Fruit fly (Drosophila melanogaster) whole organism, larva: Measurements from ENCODE around the gene Dh31.
A peak's percentile ranks its signal among the peaks of the same experiment; 100 is the strongest.

ENCODE experiments used
- noc ChIP-seq: fragments of 200-800 bp; sonication (Bioruptor generic); optimal IDR thresholded peaks from 3 replicates; lab custom pipeline; 2019; ENCODE audit warnings: missing biosample characterization, mild to moderate bottlenecking, missing genetic modification characterization, moderate library complexity

The Dh31 gene

dm6 chr2L:8488735-8489134 is 17.9 kb downstream of the Dh31 start, which contains the start of gene CG13088:
CG13088 (plus strand) TSS chr2L:8488981.
- no peak for TF ChIP-seq noc (tag; lab: Kevin White, UChicago)

DNA sequence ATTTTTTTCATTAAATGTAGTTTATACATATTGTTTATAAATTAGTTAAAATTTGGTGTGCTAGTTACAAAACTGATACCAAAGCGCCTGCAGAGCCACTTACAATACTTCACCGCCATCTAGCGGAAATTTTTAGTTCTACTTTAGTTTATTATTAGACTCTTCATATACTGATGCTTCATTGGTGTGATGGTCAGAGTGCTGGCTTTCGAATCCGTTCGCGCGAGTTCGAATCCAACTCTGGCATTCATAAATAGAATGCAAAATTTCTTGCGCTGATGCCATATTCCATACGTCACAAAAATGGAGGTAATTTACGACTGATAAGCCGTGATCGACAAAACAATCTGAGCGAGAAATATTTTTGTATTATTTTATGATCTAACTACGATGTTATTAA is 21.1 kb downstream of the Dh31 start:
- TF ChIP-seq noc (tag; lab: Kevin White, UChicago): no peak

- no peak for TF ChIP-seq noc (tag; lab: Kevin White, UChicago)
Observed at dm6 chr2L:8481623-8482424, 24.8 kb downstream of the Dh31 start, which contains the start of gene CG43796. CG43796 (plus strand) TSS chr2L:8482374.

DNA sequence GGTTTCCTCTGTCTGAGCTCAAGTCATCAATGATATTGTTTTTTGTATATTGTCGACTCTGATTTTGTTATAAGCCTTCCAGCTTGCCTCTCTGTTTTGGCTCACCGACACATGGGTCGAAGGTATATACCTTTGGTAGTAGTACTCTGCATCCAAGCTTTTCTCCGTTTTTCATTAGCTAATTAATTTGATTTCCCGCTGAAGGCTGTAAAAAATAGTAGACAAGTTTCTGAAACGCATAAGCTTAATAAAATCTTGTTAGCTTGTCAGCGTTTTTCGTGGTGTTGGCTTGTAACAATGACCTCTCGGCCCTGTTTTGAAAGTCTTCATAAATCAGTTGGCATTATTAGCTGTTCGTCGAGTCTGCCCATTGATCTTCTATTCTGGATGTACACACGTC is 25.8 kb downstream of the Dh31 start:
- TF ChIP-seq noc (tag; lab: Kevin White, UChicago): peak; percentile 3

- no peak for TF ChIP-seq noc (tag; lab: Kevin White, UChicago)
Observed at dm6 chr2L:8478911-8479706, 27.5 kb downstream of the Dh31 start.

DNA sequence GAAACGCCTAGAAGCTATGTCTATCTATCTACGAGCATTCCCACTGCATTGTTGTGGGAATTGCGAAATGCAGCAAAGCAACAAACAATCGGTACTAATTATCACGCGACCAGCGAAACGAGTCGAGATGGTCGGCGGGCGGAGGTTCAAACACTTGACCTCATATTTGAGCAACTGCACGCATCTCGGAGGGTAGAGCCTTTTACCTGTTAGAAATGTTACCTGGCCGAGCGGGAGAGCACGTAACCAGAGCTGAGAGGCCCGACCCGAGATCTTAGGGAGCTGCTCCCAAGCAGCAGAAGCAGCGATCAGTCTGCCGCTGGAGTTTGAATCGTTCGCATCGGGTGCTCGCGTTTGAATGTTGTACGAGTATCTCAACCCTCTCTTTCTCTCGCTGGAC is 28.3 kb downstream of the Dh31 start:
- TF ChIP-seq noc (tag; lab: Kevin White, UChicago): no peak

dm6 chr2L:8477971-8478370 is 28.7 kb downstream of the Dh31 start:
- TF ChIP-seq noc (tag; lab: Kevin White, UChicago): no peak

DNA sequence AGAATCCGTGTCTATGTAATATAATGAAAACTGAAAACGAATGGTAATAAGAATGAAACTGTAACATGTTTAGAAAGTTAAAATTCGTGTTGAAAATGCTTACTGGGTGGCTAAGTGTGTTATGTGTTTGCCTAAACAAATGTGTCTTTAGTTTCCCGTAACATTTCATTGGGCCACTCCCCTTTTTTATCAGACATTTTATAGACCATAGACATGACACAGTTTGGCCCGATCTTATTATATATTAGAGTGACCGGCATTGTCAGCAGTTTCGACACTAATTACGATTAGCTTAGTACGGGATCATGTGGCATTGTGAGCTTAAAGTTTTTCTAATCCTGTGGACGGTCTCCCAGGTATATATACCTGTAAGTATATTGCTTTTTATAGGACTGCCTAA is 29.6 kb downstream of the Dh31 start, which contains the start of gene CheA29a:
Gene CheA29a, plus strand, starts transcription at position 301 of the 400 bp plus-strand sequence.
- no peak for TF ChIP-seq noc (tag; lab: Kevin White, UChicago)

DNA sequence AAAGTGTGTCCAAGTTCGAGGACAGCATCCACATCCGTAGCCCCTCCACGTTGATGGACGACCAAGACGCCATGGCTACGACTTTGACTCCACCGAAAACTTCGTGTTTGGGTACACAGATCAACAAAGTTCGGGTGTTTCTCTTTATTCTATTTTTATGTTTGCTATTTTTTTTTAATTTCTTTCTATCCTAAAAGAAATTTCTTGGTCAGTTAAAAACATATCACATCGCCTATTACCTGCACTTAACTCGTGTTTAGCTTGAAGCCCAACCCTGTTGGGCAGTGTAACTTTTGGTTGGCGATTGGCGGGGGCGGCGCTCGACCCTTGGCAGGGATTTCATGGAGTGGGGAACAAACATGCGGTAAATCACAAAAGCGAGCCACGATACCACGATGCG is 33.2 kb downstream of the Dh31 start:
- TF ChIP-seq noc (tag; lab: Kevin White, UChicago): no peak

dm6 chr2L:8471667-8472066 is 35.0 kb downstream of the Dh31 start:
- TF ChIP-seq noc (tag; lab: Kevin White, UChicago): no peak

DNA sequence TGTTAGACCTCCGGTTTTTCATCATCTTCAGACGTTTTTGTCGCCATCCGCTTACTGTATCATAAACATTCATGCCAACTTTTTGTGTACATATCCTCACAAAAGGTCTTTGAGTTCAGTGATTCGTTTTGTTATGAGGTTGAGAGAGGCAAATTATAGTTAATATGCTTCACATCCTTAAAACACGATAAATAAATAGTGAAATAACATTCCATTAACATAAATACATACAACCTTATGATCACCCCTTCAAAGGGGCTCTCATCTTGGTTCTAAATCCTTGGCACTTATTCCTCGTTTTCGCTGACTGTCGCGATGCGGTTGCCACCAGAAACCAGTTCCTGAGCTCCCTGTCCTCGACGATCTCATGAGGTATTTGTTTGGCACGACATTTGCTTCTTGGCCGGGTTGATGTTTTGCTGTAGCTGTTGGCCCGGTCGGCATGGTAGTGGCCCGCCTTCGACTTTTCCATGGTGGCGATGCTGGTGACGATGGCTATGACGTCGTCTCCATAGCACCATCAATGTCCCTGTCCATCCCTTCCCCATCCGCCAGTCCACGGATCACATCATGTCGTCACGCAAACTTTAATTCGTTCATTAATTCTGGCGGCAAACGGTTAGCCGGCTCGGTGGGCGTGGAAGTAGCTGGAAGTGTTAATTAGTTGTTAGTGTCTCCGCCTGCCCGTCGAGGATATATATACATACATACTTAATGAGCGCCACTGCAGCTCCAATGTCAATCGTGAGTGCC is 37.5 kb downstream of the Dh31 start:
- no peak for TF ChIP-seq noc (tag; lab: Kevin White, UChicago)

DNA sequence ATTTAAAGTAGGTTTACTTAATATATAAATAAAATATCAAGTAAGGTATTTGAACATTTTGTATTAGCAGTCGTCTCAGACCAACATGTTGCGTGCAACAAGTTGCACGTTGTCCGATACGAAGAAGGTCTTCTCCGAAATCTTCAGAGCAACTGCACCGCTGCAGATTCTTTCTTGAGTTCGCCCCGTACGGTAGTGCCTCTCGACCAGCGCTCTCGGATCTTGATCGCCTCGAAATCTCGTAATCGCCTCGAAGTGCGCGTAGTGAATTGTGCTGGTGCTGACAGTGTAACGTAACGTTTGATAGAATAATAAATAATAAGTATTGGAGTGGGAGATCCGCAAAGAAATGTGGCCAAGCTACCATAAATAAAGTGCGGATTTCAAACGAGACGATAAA is 40.0 kb downstream of the Dh31 start, which contains the start of gene dachs:
Gene dachs, plus strand, starts transcription at position 175 of the 400 bp plus-strand sequence.
- TF ChIP-seq noc (tag; lab: Kevin White, UChicago): no peak

DNA sequence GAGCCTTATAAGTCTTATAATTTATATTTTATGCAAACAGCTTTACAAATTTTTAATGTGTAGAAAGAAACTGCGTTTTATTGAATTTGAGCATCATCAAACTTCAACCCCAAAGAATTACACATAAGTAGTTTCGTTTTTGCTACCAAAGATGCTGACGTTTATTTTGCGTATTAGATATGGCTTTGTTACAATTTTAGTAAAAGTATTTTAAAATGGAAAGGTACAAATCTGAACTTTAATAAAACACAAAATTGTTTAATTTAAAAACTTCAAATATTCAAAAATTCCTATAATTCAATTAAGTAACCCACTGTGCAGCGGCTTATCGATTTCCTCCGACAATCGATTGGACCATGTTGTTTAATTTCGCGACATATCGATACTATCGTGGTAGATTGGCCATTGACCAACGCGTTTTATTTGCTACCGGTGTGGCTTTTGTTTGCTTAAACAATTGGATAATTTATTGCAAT is 42.5 kb downstream of the Dh31 start, which contains the start of gene prg:
Gene prg, plus strand, starts transcription at position 382 of the 476 bp plus-strand sequence.
- TF ChIP-seq noc (tag; lab: Kevin White, UChicago): peak; percentile 34

dm6 chr2L:8463144-8464106 is 43.2 kb downstream of the Dh31 start, which contains the start of gene Agpat2:
Agpat2 (minus strand) TSS chr2L:8463994.
- TF ChIP-seq noc (tag; lab: Kevin White, UChicago): peak; percentile 55
